Worm (Caenorhabditis elegans) whole organism, early embryonic: ENCODE data around the gene inx-18.

Experiments used
- ama-1 ChIP-seq: fragments of 150-350 bp; optimal IDR thresholded peaks from 2 replicates; lab custom pipeline; 2014
- ceh-13 ChIP-seq: fragments of 200-800 bp; sonication (Bioruptor generic); optimal IDR thresholded peaks from 2 replicates; lab custom pipeline; 2018; ENCODE audit warnings: mild to moderate bottlenecking, missing genetic modification characterization, missing compliant biosample characterization
- flt-1 ChIP-seq: fragments of 200-800 bp; sonication (Bioruptor generic); IDR thresholded peaks from 2 replicates; pipeline ENCODE4 v1.3.6; 2022; ENCODE audit warnings: missing genetic modification characterization, missing compliant biosample characterization
- sea-1 ChIP-seq: fragments of 200-800 bp; sonication (Bioruptor generic); conservative IDR thresholded peaks from 2 replicates; pipeline ENCODE4 v1.3.6; 2022; ENCODE audit warnings: missing genetic modification characterization, missing compliant biosample characterization

DNA sequence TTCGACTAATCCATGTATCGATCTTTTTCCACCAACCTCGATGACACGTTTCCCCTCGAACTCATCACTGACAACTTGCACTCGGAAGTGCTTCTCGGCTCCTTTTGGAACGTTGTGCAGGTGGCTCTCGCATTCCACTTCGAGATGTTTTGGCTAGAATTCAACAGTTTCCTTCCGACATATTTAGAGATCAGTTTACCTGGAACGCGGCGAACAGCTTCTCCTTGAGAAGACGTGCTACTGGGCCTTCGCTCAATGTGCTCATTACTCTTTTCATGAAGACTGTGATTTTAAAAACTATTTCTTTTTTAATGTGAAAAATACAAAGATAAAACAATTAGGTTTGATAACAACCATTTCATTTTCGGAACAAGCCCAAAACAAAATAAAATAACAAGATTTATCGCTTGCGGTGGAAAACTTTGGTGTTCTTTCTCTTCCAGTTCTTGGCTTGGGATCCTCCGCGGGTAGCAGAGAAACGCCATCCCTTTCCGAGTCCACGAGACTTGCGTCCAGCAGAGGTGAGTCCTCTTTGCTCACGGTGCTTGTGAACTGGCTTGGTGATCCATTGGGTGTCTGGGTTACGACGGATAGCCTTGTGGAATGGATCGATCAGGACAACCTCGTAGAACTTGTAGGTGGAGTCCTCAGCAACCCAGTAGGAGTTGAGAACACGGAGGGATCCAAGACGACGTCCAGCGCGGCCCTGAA lies 47.1 kb downstream of the inx-18 start, which contains the start of gene K11H12.1:
- TF ChIP-seq ama-1 (lab: Kevin White, UChicago) (no peak), flt-1 (no peak), ceh-13 (no peak), sea-1 (GFP tag; lab: Robert Waterston, UW) (no peak)
